Worm (Caenorhabditis elegans) whole organism, L3 larva: ENCODE measurements around the gene lpd-9.

ENCODE experiments used
- ceh-28 ChIP-seq: fragments of 150-350 bp; optimal IDR thresholded peaks from 2 replicates; lab custom pipeline; 2014; ENCODE audit warnings: missing biosample characterization, missing genetic modification reagents, missing genetic modification characterization
- egl-27 ChIP-seq: sonication (generic microtip); optimal IDR thresholded peaks from 4 replicates; lab custom pipeline; 2017; ENCODE audit warnings: missing biosample characterization, missing genetic modification reagents, missing genetic modification characterization
- fkh-10 ChIP-seq: sonication (generic microtip); optimal IDR thresholded peaks from 2 replicates; lab custom pipeline; 2017; ENCODE audit warnings: missing biosample characterization, missing genetic modification reagents, missing genetic modification characterization
- jun-1 ChIP-seq: fragments of 150-350 bp; optimal IDR thresholded peaks from 2 replicates; lab custom pipeline; 2014; ENCODE audit warnings: missing biosample characterization, missing genetic modification reagents, missing genetic modification characterization
- lin-39 ChIP-seq: fragments of 150-350 bp; optimal IDR thresholded peaks from 2 replicates; lab custom pipeline; 2018; ENCODE audit warnings: missing biosample characterization, missing genetic modification reagents, missing genetic modification characterization
- nhr-11 ChIP-seq: fragments of 150-350 bp; optimal IDR thresholded peaks from 2 replicates; lab custom pipeline; 2014; ENCODE audit warnings: missing biosample characterization, missing genetic modification characterization
- nhr-23 ChIP-seq: fragments of 150-350 bp; optimal IDR thresholded peaks from 2 replicates; lab custom pipeline; 2014; ENCODE audit warnings: missing biosample characterization, missing genetic modification reagents, missing genetic modification characterization
- nhr-77 ChIP-seq: fragments of 150-350 bp; optimal IDR thresholded peaks from 2 replicates; lab custom pipeline; 2014; ENCODE audit warnings: missing biosample characterization, missing genetic modification characterization
- pha-4 ChIP-seq: fragments of 150-350 bp; optimal IDR thresholded peaks from 2 replicates; lab custom pipeline; 2014; ENCODE audit warnings: missing biosample characterization, missing genetic modification reagents, missing genetic modification characterization
- skn-1 ChIP-seq: fragments of 150-350 bp; optimal IDR thresholded peaks from 2 replicates; lab custom pipeline; 2014; ENCODE audit warnings: missing biosample characterization, missing genetic modification characterization
- ztf-11 ChIP-seq: fragments of 150-350 bp; optimal IDR thresholded peaks from 2 replicates; lab custom pipeline; 2014; ENCODE audit warnings: missing biosample characterization, missing genetic modification characterization

lpd-9 gene

DNA sequence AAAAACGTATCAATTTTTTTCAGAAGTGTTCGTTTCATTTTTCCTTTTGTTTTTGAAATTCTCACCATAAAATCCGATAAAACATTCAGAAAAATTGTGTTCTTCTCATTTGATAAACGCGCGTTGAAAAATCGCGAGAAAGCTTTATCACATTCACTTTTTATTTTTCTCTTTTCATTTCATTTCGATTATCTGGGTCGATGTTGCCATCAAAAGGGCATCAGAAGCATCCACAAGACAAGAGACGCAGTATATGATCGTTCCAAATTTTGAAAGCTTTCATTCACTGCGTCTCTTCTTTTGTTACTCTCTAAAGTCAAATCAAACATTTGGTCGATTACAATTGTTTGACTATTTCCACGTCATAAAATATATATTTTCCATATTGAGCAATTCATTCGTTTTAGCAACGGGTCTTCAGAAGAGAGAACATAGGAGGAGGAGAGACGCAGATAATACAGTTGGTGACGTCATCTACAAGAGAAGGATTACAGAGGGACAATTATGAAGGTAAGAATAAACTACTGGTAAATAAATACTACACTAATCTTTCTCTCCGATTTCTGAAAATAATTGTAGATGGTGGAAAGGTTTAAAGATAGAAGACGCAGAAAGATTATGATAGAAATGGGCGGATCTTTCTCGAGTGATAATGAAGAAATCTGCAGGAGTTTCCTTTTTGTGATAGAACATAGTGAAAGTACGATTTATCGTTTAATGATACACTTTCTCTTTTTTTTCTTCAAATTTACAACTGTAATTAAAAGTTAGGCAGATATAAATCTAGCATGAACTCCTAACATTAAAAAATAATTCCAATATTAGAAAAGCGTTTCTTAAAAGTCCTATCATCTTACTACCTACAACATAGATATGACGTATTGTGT is 23.2 kb downstream of the lpd-9 start, which contains the start of gene H27A22.1:
Gene H27A22.1 (plus strand): TSS at position 505 of the 887 bp plus-strand sequence.
- TF ChIP-seq jun-1 (tag; lab: Kevin White, UChicago) = no peak
- TF ChIP-seq nhr-23 (tag; lab: Kevin White, UChicago) = peak; percentile 57
- no peak for TF ChIP-seq fkh-10 (GFP tag; lab: Kevin White, UChicago)
- TF ChIP-seq pha-4 = peak; percentile 35

DNA sequence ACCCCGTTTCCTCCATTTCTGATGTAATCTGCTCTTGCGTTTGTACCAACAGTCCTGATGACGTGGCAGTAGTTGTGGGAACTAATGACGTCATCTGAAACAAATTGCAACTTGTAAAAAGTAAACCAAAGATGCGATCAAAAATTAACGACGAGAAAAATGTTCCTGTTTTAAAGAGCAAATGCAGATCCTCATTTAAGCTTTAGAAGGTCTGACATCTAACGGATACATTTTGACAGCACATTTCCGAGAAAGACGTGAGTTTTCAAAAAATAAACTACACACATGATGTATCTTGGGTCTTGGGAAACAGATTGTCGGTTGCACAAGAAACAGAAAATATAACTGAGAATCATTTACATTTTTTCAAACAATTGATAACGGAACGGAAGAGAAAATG is 36.4 kb downstream of the lpd-9 start, which contains the start of gene H09F14.1:
Gene H09F14.1 (minus strand): TSS at position 101 of the 400 bp plus-strand sequence.
- TF ChIP-seq ceh-28 (tag; lab: Kevin White, UChicago) (no peak), jun-1 (tag; lab: Kevin White, UChicago) (no peak), lin-39 (tag; lab: Kevin White, UChicago) (no peak), nhr-77 (tag; lab: Kevin White, UChicago) (no peak), egl-27 (tag; lab: Kevin White, UChicago) (no peak), skn-1 (no peak), ztf-11 (tag; lab: Kevin White, UChicago) (no peak), nhr-11 (tag; lab: Kevin White, UChicago) (no peak)
